Fruit fly (Drosophila melanogaster) whole organism, prepupa: Measurements from ENCODE around the gene Papst2.

Experiments
- Blimp-1 ChIP-seq: fragments of 200-800 bp; sonication (Bioruptor generic); optimal IDR thresholded peaks from 3 replicates; lab custom pipeline; 2017; ENCODE audit warnings: missing biosample characterization, missing genetic modification characterization, mild to moderate bottlenecking, moderate library complexity, missing genetic modification reagents
- CG10631 ChIP-seq: fragments of 200-800 bp; sonication (Bioruptor generic); optimal IDR thresholded peaks from 2 replicates; lab custom pipeline; 2016; ENCODE audit warnings: missing biosample characterization, missing genetic modification characterization
- CG10669 ChIP-seq: fragments of 200-800 bp; sonication (Bioruptor generic); optimal IDR thresholded peaks from 3 replicates; lab custom pipeline; 2018; ENCODE audit warnings: missing biosample characterization, mild to moderate bottlenecking, missing genetic modification characterization, moderate library complexity
- CG11762 ChIP-seq: fragments of 200-800 bp; sonication (Bioruptor generic); optimal IDR thresholded peaks from 3 replicates; lab custom pipeline; 2016; ENCODE audit warnings: missing biosample characterization, missing genetic modification characterization; ENCODE audit not compliant: insufficient read depth
- CG11902 ChIP-seq: fragments of 200-800 bp; sonication (Bioruptor generic); optimal IDR thresholded peaks from 3 replicates; lab custom pipeline; 2016; ENCODE audit warnings: missing biosample characterization, missing genetic modification characterization
- CG1621 ChIP-seq: fragments of 200-800 bp; sonication (Bioruptor generic); optimal IDR thresholded peaks from 3 replicates; lab custom pipeline; 2018; ENCODE audit warnings: missing biosample characterization, mild to moderate bottlenecking, missing genetic modification characterization
- CG3032 ChIP-seq: fragments of 200-800 bp; optimal IDR thresholded peaks from 2 replicates; lab custom pipeline; 2019; ENCODE audit warnings: missing biosample characterization, mild to moderate bottlenecking, missing genetic modification characterization, moderate library complexity
- CG31627 ChIP-seq: fragments of 200-800 bp; sonication (Bioruptor generic); optimal IDR thresholded peaks from 3 replicates; lab custom pipeline; 2016; ENCODE audit warnings: missing biosample characterization, missing genetic modification characterization
- CG32006 ChIP-seq: fragments of 200-800 bp; sonication (Bioruptor generic); optimal IDR thresholded peaks from 3 replicates; lab custom pipeline; 2017; ENCODE audit warnings: missing biosample characterization, mild to moderate bottlenecking, missing genetic modification characterization
- CG3919 ChIP-seq: fragments of 200-800 bp; sonication (Bioruptor generic); optimal IDR thresholded peaks from 3 replicates; lab custom pipeline; 2016; ENCODE audit warnings: missing biosample characterization, missing genetic modification characterization
- CG4318 ChIP-seq: fragments of 200-800 bp; sonication (Bioruptor generic); optimal IDR thresholded peaks from 3 replicates; lab custom pipeline; 2017; ENCODE audit warnings: missing biosample characterization, mild to moderate bottlenecking, missing genetic modification characterization
- CG6163 ChIP-seq: fragments of 200-800 bp; sonication (Bioruptor generic); IDR thresholded peaks from 3 replicates; pipeline ENCODE4 v1.3.6; 2022; ENCODE audit warnings: missing biosample characterization, missing genetic modification characterization
- CG6792 ChIP-seq: fragments of 200-800 bp; sonication (Bioruptor generic); optimal IDR thresholded peaks from 3 replicates; lab custom pipeline; 2016; ENCODE audit warnings: missing biosample characterization, missing genetic modification characterization
- CG6808 ChIP-seq: fragments of 200-800 bp; sonication (Bioruptor generic); optimal IDR thresholded peaks from 3 replicates; lab custom pipeline; 2017; ENCODE audit warnings: missing biosample characterization, missing genetic modification characterization, mild to moderate bottlenecking, moderate library complexity, missing genetic modification reagents
- CG7368 ChIP-seq: fragments of 200-800 bp; sonication (Bioruptor generic); optimal IDR thresholded peaks from 3 replicates; lab custom pipeline; 2016; ENCODE audit warnings: missing biosample characterization, missing genetic modification characterization
- CG8119 ChIP-seq: fragments of 200-800 bp; sonication (Bioruptor generic); IDR thresholded peaks from 3 replicates; pipeline ENCODE4 v1.3.6; 2022; ENCODE audit warnings: missing biosample characterization, missing genetic modification characterization
- CG8632 ChIP-seq: fragments of 200-800 bp; sonication (Bioruptor generic); optimal IDR thresholded peaks from 3 replicates; lab custom pipeline; 2016; ENCODE audit warnings: missing biosample characterization, missing genetic modification characterization
- Eip75B ChIP-seq: fragments of 200-800 bp; sonication (Bioruptor generic); optimal IDR thresholded peaks from 3 replicates; lab custom pipeline; 2016; ENCODE audit warnings: missing biosample characterization, missing genetic modification characterization
- Eip78C ChIP-seq: fragments of 200-800 bp; sonication (Bioruptor generic); peaks from one replicate; lab custom pipeline; 2016; ENCODE audit warnings: missing biosample characterization, missing genetic modification characterization
- Ets21C ChIP-seq: fragments of 200-800 bp; sonication (Bioruptor generic); optimal IDR thresholded peaks from 3 replicates; lab custom pipeline; 2016; ENCODE audit warnings: missing biosample characterization, missing genetic modification characterization
- Ets96B ChIP-seq: fragments of 200-800 bp; optimal IDR thresholded peaks from 2 replicates; lab custom pipeline; 2019; ENCODE audit warnings: missing biosample characterization, mild to moderate bottlenecking, missing genetic modification characterization, moderate library complexity
- Gug ChIP-seq: fragments of 200-800 bp; sonication (Bioruptor generic); IDR thresholded peaks from 2 replicates; pipeline ENCODE4 v1.3.6; 2022; ENCODE audit warnings: missing biosample characterization, missing genetic modification characterization
- Hr38 ChIP-seq: sonication (Bioruptor generic); optimal IDR thresholded peaks from 2 replicates; lab custom pipeline; 2016; ENCODE audit warnings: missing biosample characterization, missing genetic modification characterization
- Hr39 ChIP-seq: fragments of 200-800 bp; sonication (Bioruptor generic); optimal IDR thresholded peaks from 2 replicates; lab custom pipeline; 2016; ENCODE audit warnings: missing biosample characterization, missing genetic modification characterization
- Hr4 ChIP-seq: fragments of 200-800 bp; sonication (Bioruptor generic); optimal IDR thresholded peaks from 3 replicates; lab custom pipeline; 2016; ENCODE audit warnings: missing biosample characterization, missing genetic modification characterization
- Lpt ChIP-seq: fragments of 200-800 bp; sonication (Bioruptor generic); optimal IDR thresholded peaks from 3 replicates; lab custom pipeline; 2016; ENCODE audit warnings: missing biosample characterization, missing genetic modification characterization
- OdsH ChIP-seq: fragments of 200-800 bp; sonication (Bioruptor generic); optimal IDR thresholded peaks from 3 replicates; lab custom pipeline; 2016; ENCODE audit warnings: missing biosample characterization, missing genetic modification characterization
- Sox102F ChIP-seq: fragments of 200-800 bp; sonication (Bioruptor generic); optimal IDR thresholded peaks from 2 replicates; lab custom pipeline; 2016; ENCODE audit warnings: missing biosample characterization, mild to moderate bottlenecking, missing genetic modification characterization
- Sox14 ChIP-seq: fragments of 200-800 bp; sonication (Bioruptor generic); optimal IDR thresholded peaks from 3 replicates; lab custom pipeline; 2016; ENCODE audit warnings: missing biosample characterization, missing genetic modification characterization
- Sox15 ChIP-seq: fragments of 200-800 bp; sonication (Bioruptor generic); optimal IDR thresholded peaks from 3 replicates; lab custom pipeline; 2016; ENCODE audit warnings: missing biosample characterization, missing genetic modification characterization
- achi ChIP-seq: fragments of 200-800 bp; sonication (Bioruptor generic); optimal IDR thresholded peaks from 3 replicates; lab custom pipeline; 2016; ENCODE audit warnings: missing biosample characterization, missing genetic modification characterization
- acj6 ChIP-seq: fragments of 200-800 bp; sonication (Bioruptor generic); optimal IDR thresholded peaks from 3 replicates; lab custom pipeline; 2016; ENCODE audit warnings: missing biosample characterization, missing genetic modification characterization
- cyc ChIP-seq: fragments of 200-800 bp; sonication (Bioruptor generic); optimal IDR thresholded peaks from 3 replicates; lab custom pipeline; 2016; ENCODE audit warnings: missing biosample characterization, missing genetic modification characterization
- dac ChIP-seq: fragments of 200-800 bp; sonication (Bioruptor generic); optimal IDR thresholded peaks from 2 replicates; lab custom pipeline; 2017; ENCODE audit warnings: missing biosample characterization, mild to moderate bottlenecking, missing genetic modification characterization
- dsx ChIP-seq: fragments of 200-800 bp; optimal IDR thresholded peaks from 3 replicates; lab custom pipeline; 2019; ENCODE audit warnings: missing biosample characterization, mild to moderate bottlenecking, missing genetic modification characterization, moderate library complexity; ENCODE audit not compliant: poor library complexity, severe bottlenecking
- esn ChIP-seq: fragments of 200-800 bp; sonication (Bioruptor generic); optimal IDR thresholded peaks from 2 replicates; lab custom pipeline; 2016; ENCODE audit warnings: missing biosample characterization, mild to moderate bottlenecking, missing genetic modification characterization, moderate library complexity
- fd59A ChIP-seq: fragments of 200-800 bp; sonication (Bioruptor generic); optimal IDR thresholded peaks from 2 replicates; lab custom pipeline; 2017; ENCODE audit warnings: missing biosample characterization, mild to moderate bottlenecking, missing genetic modification characterization, missing genetic modification reagents
- fd85E ChIP-seq: fragments of 200-800 bp; sonication (Bioruptor generic); optimal IDR thresholded peaks from 3 replicates; lab custom pipeline; 2016; ENCODE audit warnings: missing biosample characterization, missing genetic modification characterization
- fkh ChIP-seq: fragments of 200-800 bp; sonication (Bioruptor generic); optimal IDR thresholded peaks from 3 replicates; lab custom pipeline; 2017; ENCODE audit warnings: missing biosample characterization, mild to moderate bottlenecking, missing genetic modification characterization, moderate library complexity
- lz ChIP-seq: fragments of 200-800 bp; sonication (Bioruptor generic); optimal IDR thresholded peaks from 3 replicates; lab custom pipeline; 2016; ENCODE audit warnings: missing biosample characterization, missing genetic modification characterization
- spab ChIP-seq: fragments of 200-800 bp; sonication (Bioruptor generic); optimal IDR thresholded peaks from 2 replicates; lab custom pipeline; 2017; ENCODE audit warnings: missing biosample characterization, mild to moderate bottlenecking, missing genetic modification characterization, missing genetic modification reagents
- svp ChIP-seq: fragments of 200-800 bp; sonication (Bioruptor generic); peaks from one replicate; lab custom pipeline; 2016; ENCODE audit warnings: missing biosample characterization, missing genetic modification characterization
- topi ChIP-seq: fragments of 200-800 bp; sonication (Bioruptor generic); optimal IDR thresholded peaks from 3 replicates; lab custom pipeline; 2016; ENCODE audit warnings: missing biosample characterization, missing genetic modification characterization
- vri ChIP-seq: fragments of 200-800 bp; sonication (Bioruptor generic); optimal IDR thresholded peaks from 3 replicates; lab custom pipeline; 2016; ENCODE audit warnings: missing biosample characterization, mild to moderate bottlenecking, missing genetic modification characterization

Gene Papst2

dm6 chr3L:17012017-17012719 is 30.4 kb upstream of the Papst2 start, which contains the start of gene CG3764 (continued):
- TF ChIP-seq Sox14 (GFP tag; lab: Kevin White, UChicago) = peak; percentile 68
- peak; percentile 18; the same call in 1 of the 3 replicates for TF ChIP-seq CG8119
- peak; percentile 74 for TF ChIP-seq Eip78C (GFP tag; lab: Kevin White, UChicago)
- peak; percentile 77 for TF ChIP-seq svp (GFP tag; lab: Kevin White, UChicago)
- no peak for TF ChIP-seq Hr38 (GFP tag; lab: Kevin White, UChicago)
- peak; percentile 30 for TF ChIP-seq vri
- no peak for TF ChIP-seq Ets96B (tag; lab: Kevin White, UChicago)
- TF ChIP-seq Gug (GFP tag; lab: Robert Waterston, UW) = no peak
- peak; percentile 51 for TF ChIP-seq CG7368 (GFP tag; lab: Kevin White, UChicago)
- TF ChIP-seq dsx (GFP tag; lab: Kevin White, UChicago) = peak; percentile 17
- no peak for TF ChIP-seq CG11762 (GFP tag; lab: Kevin White, UChicago)
- TF ChIP-seq CG8632 (GFP tag; lab: Kevin White, UChicago) = peak; percentile 40
- TF ChIP-seq CG6163 (GFP tag; lab: Robert Waterston, UW) = peak; percentile 70
- peak; percentile 53 for TF ChIP-seq CG10669 (GFP tag; lab: Kevin White, UChicago)
- TF ChIP-seq fd85E (GFP tag; lab: Kevin White, UChicago) = no peak
- TF ChIP-seq CG1621 (tag; lab: Kevin White, UChicago) = peak; percentile 35
- no peak for TF ChIP-seq Sox15
- peak; percentile 43 for TF ChIP-seq acj6
- TF ChIP-seq achi (GFP tag; lab: Kevin White, UChicago) = peak; percentile 52
- TF ChIP-seq CG6808 = peak; percentile 69
- TF ChIP-seq Hr4 (GFP tag; lab: Kevin White, UChicago) = no peak
- TF ChIP-seq lz = peak; percentile 66
- TF ChIP-seq CG3032 = peak; percentile 28
- TF ChIP-seq dac = no peak
- peak; percentile 99 for TF ChIP-seq fkh
- TF ChIP-seq CG4318 (GFP tag; lab: Kevin White, UChicago) = no peak
- peak; percentile 6 for TF ChIP-seq CG32006 (GFP tag; lab: Kevin White, UChicago)
- TF ChIP-seq Sox102F (GFP tag; lab: Kevin White, UChicago) = peak; percentile 49
- TF ChIP-seq OdsH (GFP tag; lab: Kevin White, UChicago) = peak; percentile 43
- no peak for TF ChIP-seq spab (GFP tag; lab: Kevin White, UChicago)
- peak; percentile 55 for TF ChIP-seq Eip75B (GFP tag; lab: Kevin White, UChicago)

dm6 chr3L:17015663-17016575 is 26.7 kb upstream of the Papst2 start, which contains the start of the genes CG6664 and CG7728:
Gene CG6664, minus strand, starts transcription at chr3L:17016180.
Gene CG7728, plus strand, starts transcription at chr3L:17016536.
- no peak for TF ChIP-seq OdsH (GFP tag; lab: Kevin White, UChicago)
- peak; percentile 99 for TF ChIP-seq fkh
- TF ChIP-seq CG10631 (GFP tag; lab: Kevin White, UChicago) = no peak
- TF ChIP-seq CG6792 = peak; percentile 14
- peak; percentile 37 for TF ChIP-seq CG11762 (GFP tag; lab: Kevin White, UChicago)
- peak; percentile 67 for TF ChIP-seq esn (GFP tag; lab: Kevin White, UChicago)
- no peak for TF ChIP-seq CG7368 (GFP tag; lab: Kevin White, UChicago)
- TF ChIP-seq CG3919 (GFP tag; lab: Kevin White, UChicago) = peak; percentile 33
- TF ChIP-seq Eip78C (GFP tag; lab: Kevin White, UChicago) = peak; percentile 60
- TF ChIP-seq lz = peak; percentile 71
- peak; percentile 34 for TF ChIP-seq fd59A (GFP tag; lab: Kevin White, UChicago)
- TF ChIP-seq Ets21C (GFP tag; lab: Kevin White, UChicago) = peak; percentile 54
- no peak for TF ChIP-seq achi (GFP tag; lab: Kevin White, UChicago)
- peak; percentile 60 for TF ChIP-seq topi (GFP tag; lab: Kevin White, UChicago)
- TF ChIP-seq CG3032 = peak; percentile 64
- TF ChIP-seq CG11902 (GFP tag; lab: Kevin White, UChicago) = peak; percentile 41
- TF ChIP-seq CG6163 (GFP tag; lab: Robert Waterston, UW) = 0 out of 3 replicates have a peak, but pooled peaks have one; percentile 47
- peak; percentile 15 for TF ChIP-seq dac
- TF ChIP-seq Lpt = peak; percentile 19
- TF ChIP-seq CG31627 = peak; percentile 65
- peak; percentile 42 for TF ChIP-seq Sox15
- peak; percentile 6 for TF ChIP-seq Blimp-1 (GFP tag; lab: Kevin White, UChicago)
- no peak for TF ChIP-seq spab (GFP tag; lab: Kevin White, UChicago)
- peak; percentile 56 for TF ChIP-seq Hr39
- peak; percentile 42 for TF ChIP-seq Sox14 (GFP tag; lab: Kevin White, UChicago)
- TF ChIP-seq CG8632 (GFP tag; lab: Kevin White, UChicago) = peak; percentile 48
- peak; percentile 57 for TF ChIP-seq cyc (GFP tag; lab: Kevin White, UChicago)
- no peak for TF ChIP-seq Ets96B (tag; lab: Kevin White, UChicago)
- TF ChIP-seq, all 60 proteins: peak for 22
